Fruit fly (Drosophila melanogaster) whole organism, prepupa: Measurements from ENCODE around the gene CG7484.
A peak's percentile ranks its signal among the peaks of the same experiment; 100 is the strongest.

ENCODE experiments used
- Blimp-1 ChIP-seq: fragments of 200-800 bp; sonication (Bioruptor generic); optimal IDR thresholded peaks from 3 replicates; lab custom pipeline; 2017; ENCODE audit warnings: missing biosample characterization, missing genetic modification characterization, mild to moderate bottlenecking, moderate library complexity, missing genetic modification reagents
- CG10669 ChIP-seq: fragments of 200-800 bp; sonication (Bioruptor generic); optimal IDR thresholded peaks from 3 replicates; lab custom pipeline; 2018; ENCODE audit warnings: missing biosample characterization, mild to moderate bottlenecking, missing genetic modification characterization, moderate library complexity
- CG11294 ChIP-seq: fragments of 200-800 bp; sonication (Bioruptor generic); IDR thresholded peaks from 2 replicates; pipeline ENCODE4 v1.3.6; 2022; ENCODE audit warnings: missing biosample characterization, missing genetic modification characterization
- CG11762 ChIP-seq: fragments of 200-800 bp; sonication (Bioruptor generic); optimal IDR thresholded peaks from 3 replicates; lab custom pipeline; 2016; ENCODE audit warnings: missing biosample characterization, missing genetic modification characterization; ENCODE audit not compliant: insufficient read depth
- CG1621 ChIP-seq: fragments of 200-800 bp; sonication (Bioruptor generic); optimal IDR thresholded peaks from 3 replicates; lab custom pipeline; 2018; ENCODE audit warnings: missing biosample characterization, mild to moderate bottlenecking, missing genetic modification characterization
- CG31627 ChIP-seq: fragments of 200-800 bp; sonication (Bioruptor generic); optimal IDR thresholded peaks from 3 replicates; lab custom pipeline; 2016; ENCODE audit warnings: missing biosample characterization, missing genetic modification characterization
- CG32006 ChIP-seq: fragments of 200-800 bp; sonication (Bioruptor generic); optimal IDR thresholded peaks from 3 replicates; lab custom pipeline; 2017; ENCODE audit warnings: missing biosample characterization, mild to moderate bottlenecking, missing genetic modification characterization
- CG34406 ChIP-seq: fragments of 200-800 bp; sonication (Bioruptor generic); optimal IDR thresholded peaks from 3 replicates; lab custom pipeline; 2016; ENCODE audit warnings: missing biosample characterization, missing genetic modification characterization
- CG4318 ChIP-seq: fragments of 200-800 bp; sonication (Bioruptor generic); optimal IDR thresholded peaks from 3 replicates; lab custom pipeline; 2017; ENCODE audit warnings: missing biosample characterization, mild to moderate bottlenecking, missing genetic modification characterization
- CG6792 ChIP-seq: fragments of 200-800 bp; sonication (Bioruptor generic); optimal IDR thresholded peaks from 3 replicates; lab custom pipeline; 2016; ENCODE audit warnings: missing biosample characterization, missing genetic modification characterization
- CG6854 ChIP-seq: fragments of 200-800 bp; sonication (Bioruptor generic); optimal IDR thresholded peaks from 2 replicates; lab custom pipeline; 2017; ENCODE audit warnings: missing biosample characterization, mild to moderate bottlenecking, missing genetic modification characterization
- CG8119 ChIP-seq: fragments of 200-800 bp; sonication (Bioruptor generic); IDR thresholded peaks from 3 replicates; pipeline ENCODE4 v1.3.6; 2022; ENCODE audit warnings: missing biosample characterization, missing genetic modification characterization
- CG8632 ChIP-seq: fragments of 200-800 bp; sonication (Bioruptor generic); optimal IDR thresholded peaks from 3 replicates; lab custom pipeline; 2016; ENCODE audit warnings: missing biosample characterization, missing genetic modification characterization
- CG9139 ChIP-seq: fragments of 200-800 bp; sonication (Bioruptor generic); optimal IDR thresholded peaks from 3 replicates; lab custom pipeline; 2017; ENCODE audit warnings: missing biosample characterization, mild to moderate bottlenecking, missing genetic modification characterization
- Eip75B ChIP-seq: fragments of 200-800 bp; sonication (Bioruptor generic); optimal IDR thresholded peaks from 3 replicates; lab custom pipeline; 2016; ENCODE audit warnings: missing biosample characterization, missing genetic modification characterization
- Eip93F ChIP-seq: fragments of 200-800 bp; sonication (Bioruptor generic); optimal IDR thresholded peaks from 2 replicates; lab custom pipeline; 2016; ENCODE audit warnings: missing biosample characterization, mild to moderate bottlenecking, missing genetic modification characterization
- Ets21C ChIP-seq: fragments of 200-800 bp; sonication (Bioruptor generic); optimal IDR thresholded peaks from 3 replicates; lab custom pipeline; 2016; ENCODE audit warnings: missing biosample characterization, missing genetic modification characterization
- Ets96B ChIP-seq: fragments of 200-800 bp; optimal IDR thresholded peaks from 2 replicates; lab custom pipeline; 2019; ENCODE audit warnings: missing biosample characterization, mild to moderate bottlenecking, missing genetic modification characterization, moderate library complexity
- Hr38 ChIP-seq: sonication (Bioruptor generic); optimal IDR thresholded peaks from 2 replicates; lab custom pipeline; 2016; ENCODE audit warnings: missing biosample characterization, missing genetic modification characterization
- Hr39 ChIP-seq: fragments of 200-800 bp; sonication (Bioruptor generic); optimal IDR thresholded peaks from 2 replicates; lab custom pipeline; 2016; ENCODE audit warnings: missing biosample characterization, missing genetic modification characterization
- Lpt ChIP-seq: fragments of 200-800 bp; sonication (Bioruptor generic); optimal IDR thresholded peaks from 3 replicates; lab custom pipeline; 2016; ENCODE audit warnings: missing biosample characterization, missing genetic modification characterization
- Met ChIP-seq: fragments of 200-800 bp; sonication (Bioruptor generic); optimal IDR thresholded peaks from 3 replicates; lab custom pipeline; 2016; ENCODE audit warnings: missing biosample characterization, missing genetic modification characterization
- OdsH ChIP-seq: fragments of 200-800 bp; sonication (Bioruptor generic); optimal IDR thresholded peaks from 3 replicates; lab custom pipeline; 2016; ENCODE audit warnings: missing biosample characterization, missing genetic modification characterization
- Smox ChIP-seq: fragments of 200-800 bp; sonication (Bioruptor generic); optimal IDR thresholded peaks from 3 replicates; lab custom pipeline; 2016; ENCODE audit warnings: missing biosample characterization, missing genetic modification characterization
- Sox102F ChIP-seq: fragments of 200-800 bp; sonication (Bioruptor generic); optimal IDR thresholded peaks from 2 replicates; lab custom pipeline; 2016; ENCODE audit warnings: missing biosample characterization, mild to moderate bottlenecking, missing genetic modification characterization
- Sox14 ChIP-seq: fragments of 200-800 bp; sonication (Bioruptor generic); optimal IDR thresholded peaks from 3 replicates; lab custom pipeline; 2016; ENCODE audit warnings: missing biosample characterization, missing genetic modification characterization
- Sox15 ChIP-seq: fragments of 200-800 bp; sonication (Bioruptor generic); optimal IDR thresholded peaks from 3 replicates; lab custom pipeline; 2016; ENCODE audit warnings: missing biosample characterization, missing genetic modification characterization
- achi ChIP-seq: fragments of 200-800 bp; sonication (Bioruptor generic); optimal IDR thresholded peaks from 3 replicates; lab custom pipeline; 2016; ENCODE audit warnings: missing biosample characterization, missing genetic modification characterization
- acj6 ChIP-seq: fragments of 200-800 bp; sonication (Bioruptor generic); optimal IDR thresholded peaks from 3 replicates; lab custom pipeline; 2016; ENCODE audit warnings: missing biosample characterization, missing genetic modification characterization
- cyc ChIP-seq: fragments of 200-800 bp; sonication (Bioruptor generic); optimal IDR thresholded peaks from 3 replicates; lab custom pipeline; 2016; ENCODE audit warnings: missing biosample characterization, missing genetic modification characterization
- dac ChIP-seq: fragments of 200-800 bp; sonication (Bioruptor generic); optimal IDR thresholded peaks from 2 replicates; lab custom pipeline; 2017; ENCODE audit warnings: missing biosample characterization, mild to moderate bottlenecking, missing genetic modification characterization
- dsx ChIP-seq: fragments of 200-800 bp; optimal IDR thresholded peaks from 3 replicates; lab custom pipeline; 2019; ENCODE audit warnings: missing biosample characterization, mild to moderate bottlenecking, missing genetic modification characterization, moderate library complexity; ENCODE audit not compliant: poor library complexity, severe bottlenecking
- eg ChIP-seq: fragments of 200-800 bp; sonication (Bioruptor generic); IDR thresholded peaks from 3 replicates; pipeline ENCODE4 v1.3.6; 2022; ENCODE audit warnings: missing biosample characterization, missing genetic modification characterization
- esn ChIP-seq: fragments of 200-800 bp; sonication (Bioruptor generic); optimal IDR thresholded peaks from 2 replicates; lab custom pipeline; 2016; ENCODE audit warnings: missing biosample characterization, mild to moderate bottlenecking, missing genetic modification characterization, moderate library complexity
- fd59A ChIP-seq: fragments of 200-800 bp; sonication (Bioruptor generic); optimal IDR thresholded peaks from 2 replicates; lab custom pipeline; 2017; ENCODE audit warnings: missing biosample characterization, mild to moderate bottlenecking, missing genetic modification characterization, missing genetic modification reagents
- fd85E ChIP-seq: fragments of 200-800 bp; sonication (Bioruptor generic); optimal IDR thresholded peaks from 3 replicates; lab custom pipeline; 2016; ENCODE audit warnings: missing biosample characterization, missing genetic modification characterization
- lz ChIP-seq: fragments of 200-800 bp; sonication (Bioruptor generic); optimal IDR thresholded peaks from 3 replicates; lab custom pipeline; 2016; ENCODE audit warnings: missing biosample characterization, missing genetic modification characterization
- pdm3 ChIP-seq: fragments of 200-800 bp; sonication (Bioruptor generic); optimal IDR thresholded peaks from 3 replicates; lab custom pipeline; 2016; ENCODE audit warnings: missing biosample characterization, missing genetic modification characterization
- spab ChIP-seq: fragments of 200-800 bp; sonication (Bioruptor generic); optimal IDR thresholded peaks from 2 replicates; lab custom pipeline; 2017; ENCODE audit warnings: missing biosample characterization, mild to moderate bottlenecking, missing genetic modification characterization, missing genetic modification reagents
- ss ChIP-seq, 2 experiments: fragments of 200-800 bp; sonication (Bioruptor generic); optimal IDR thresholded peaks; 2 replicates in 1 of 2; 3 replicates in 1 of 2; lab custom pipeline; 2017 to 2018; ENCODE audit warnings: mild to moderate bottlenecking in 2 of 2, missing biosample characterization in 2 of 2, missing genetic modification characterization in 2 of 2, moderate library complexity in 1 of 2
- topi ChIP-seq: fragments of 200-800 bp; sonication (Bioruptor generic); optimal IDR thresholded peaks from 3 replicates; lab custom pipeline; 2016; ENCODE audit warnings: missing biosample characterization, missing genetic modification characterization
- vri ChIP-seq: fragments of 200-800 bp; sonication (Bioruptor generic); optimal IDR thresholded peaks from 3 replicates; lab custom pipeline; 2016; ENCODE audit warnings: missing biosample characterization, mild to moderate bottlenecking, missing genetic modification characterization

CG7484 gene

DNA sequence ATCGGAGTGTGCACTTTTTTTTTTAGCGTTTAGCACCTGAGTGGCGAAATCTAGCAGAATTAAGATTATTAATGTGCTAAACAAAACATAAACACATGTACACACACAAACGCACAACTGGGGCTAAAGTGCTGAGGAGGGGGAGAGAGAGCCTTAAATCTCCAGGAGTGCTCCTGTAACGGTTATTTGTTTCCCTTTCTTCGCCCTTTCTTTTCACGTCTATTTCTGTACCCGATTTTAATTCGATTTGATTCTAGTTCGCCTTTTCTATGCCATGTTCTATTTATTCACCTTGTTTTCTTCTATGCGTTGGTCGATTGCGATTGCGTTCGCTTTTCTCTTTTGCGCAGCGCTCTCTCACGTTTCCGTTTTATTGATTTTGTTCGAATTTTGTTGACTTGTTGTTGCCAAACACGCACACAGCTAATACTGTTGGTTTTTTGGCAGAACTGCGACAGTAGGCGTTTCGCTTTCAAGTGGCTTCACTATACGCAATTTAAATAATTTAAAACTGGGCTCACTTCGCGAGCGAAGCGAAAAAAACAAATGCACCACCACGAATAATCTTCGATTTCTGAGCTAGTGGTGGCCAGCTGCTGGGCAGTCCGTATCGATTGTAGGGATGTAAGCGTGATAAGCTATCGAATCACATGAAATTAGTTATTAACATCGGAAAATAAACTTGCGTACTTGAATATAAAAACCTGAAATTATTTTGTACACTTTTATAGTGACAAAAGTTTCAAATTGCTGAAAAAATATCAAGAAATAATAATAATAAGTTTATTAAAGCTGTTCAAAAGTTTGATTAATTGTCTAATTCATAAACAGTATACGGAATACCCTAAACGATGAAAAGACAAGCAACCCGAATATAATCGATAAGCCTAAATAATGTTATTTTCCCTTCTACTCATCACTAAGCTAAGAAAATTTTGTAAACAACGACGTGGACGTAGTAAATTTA, at the start of gene CG7484, which contains the start of the genes Krn and Ndfip (continued):
- TF ChIP-seq CG4318 (GFP tag; lab: Kevin White, UChicago): peak; percentile 77
- peak; percentile 76 for TF ChIP-seq CG6792
- peak; percentile 90 for TF ChIP-seq esn (GFP tag; lab: Kevin White, UChicago)
- peak; percentile 65 for TF ChIP-seq CG11762 (GFP tag; lab: Kevin White, UChicago)
- TF ChIP-seq Hr38 (GFP tag; lab: Kevin White, UChicago): no peak
- TF ChIP-seq acj6 (GFP tag; lab: Kevin White, UChicago): peak; percentile 81
- peak; percentile 86 for TF ChIP-seq Met (GFP tag; lab: Kevin White, UChicago)
- peak; percentile 56 for TF ChIP-seq vri (GFP tag; lab: Kevin White, UChicago)
- peak; percentile 86 for TF ChIP-seq Hr39 (GFP tag; lab: Kevin White, UChicago)
- TF ChIP-seq achi (GFP tag; lab: Kevin White, UChicago): peak; percentile 80
- peak; percentile 89 for TF ChIP-seq CG31627 (GFP tag; lab: Kevin White, UChicago)

DNA sequence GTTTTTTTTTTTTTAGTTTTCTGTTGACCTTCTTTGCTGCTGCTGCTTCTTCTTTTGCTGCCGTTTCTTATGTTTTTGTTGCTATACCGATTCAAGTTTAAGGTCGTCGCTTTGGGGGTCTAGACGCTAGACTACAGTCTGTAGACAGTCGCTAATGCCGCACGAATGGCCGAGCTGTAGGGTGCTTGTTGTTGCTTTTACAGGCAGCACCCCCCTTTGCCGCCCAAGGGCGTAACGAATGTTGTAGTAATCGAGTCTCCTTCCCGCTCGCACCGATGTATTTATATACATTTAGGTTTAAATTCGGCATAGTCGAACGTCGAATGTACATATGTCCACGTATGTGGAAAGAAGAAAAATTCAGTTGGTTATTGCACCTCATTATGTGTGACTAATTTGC, 49.5 kb upstream of the CG7484 start:
- no peak for TF ChIP-seq OdsH (GFP tag; lab: Kevin White, UChicago)
- TF ChIP-seq CG31627 (GFP tag; lab: Kevin White, UChicago): no peak
- TF ChIP-seq ss (GFP tag; optimal IDR thresholded peaks at IDR 0.05; lab: Kevin White, UChicago): no peak
- no peak for TF ChIP-seq pdm3 (GFP tag; lab: Kevin White, UChicago)
- TF ChIP-seq spab (GFP tag; lab: Kevin White, UChicago): no peak
- TF ChIP-seq CG10669: no peak
- TF ChIP-seq Met (GFP tag; lab: Kevin White, UChicago): no peak
- TF ChIP-seq Hr38 (GFP tag; lab: Kevin White, UChicago): no peak

DNA sequence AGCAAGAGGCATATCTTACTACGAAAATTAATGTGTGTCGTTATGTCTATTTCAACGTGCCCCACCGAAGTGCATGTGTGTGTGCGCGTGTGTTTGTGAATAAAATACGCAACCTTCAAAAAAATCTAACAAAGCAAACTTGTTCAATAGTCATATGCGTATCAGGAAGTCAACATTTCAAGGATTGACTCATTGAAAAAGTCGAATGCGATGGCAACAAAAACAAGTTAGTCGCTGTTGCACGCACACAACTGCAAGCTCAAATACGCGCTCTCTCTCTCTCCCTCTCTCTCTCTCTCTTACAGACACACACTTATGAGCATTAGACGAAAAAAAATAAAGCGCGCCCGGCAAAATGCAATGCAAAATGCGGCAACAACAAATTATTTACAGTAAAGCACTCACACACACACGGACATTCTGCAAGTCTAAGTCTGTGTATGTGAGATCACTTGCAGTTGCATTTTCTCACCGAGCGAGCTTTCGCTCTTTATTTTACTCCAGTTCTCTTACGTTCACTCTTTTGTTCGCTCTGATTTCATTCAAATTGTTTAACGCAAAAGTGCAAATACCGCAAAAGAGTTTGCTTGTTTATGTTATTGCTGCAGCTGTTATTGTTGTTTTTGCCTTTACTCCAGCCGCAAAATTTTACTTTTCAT, 47.7 kb upstream of the CG7484 start:
- no peak for TF ChIP-seq Sox14 (GFP tag; lab: Kevin White, UChicago)
- no peak for TF ChIP-seq fd85E (GFP tag; lab: Kevin White, UChicago)
- TF ChIP-seq dsx (GFP tag; lab: Kevin White, UChicago): no peak
- no peak for TF ChIP-seq Smox (GFP tag; lab: Kevin White, UChicago)
- no peak for TF ChIP-seq CG8632
- TF ChIP-seq topi (GFP tag; lab: Kevin White, UChicago): no peak
- TF ChIP-seq Ets96B (tag; lab: Kevin White, UChicago): no peak
- peak; percentile 49 for TF ChIP-seq CG6854
- TF ChIP-seq CG4318 (GFP tag; lab: Kevin White, UChicago): no peak
- TF ChIP-seq spab (GFP tag; lab: Kevin White, UChicago): no peak
- TF ChIP-seq CG34406 (GFP tag; lab: Kevin White, UChicago): no peak
- no peak for TF ChIP-seq dac (GFP tag; lab: Kevin White, UChicago)
- no peak for TF ChIP-seq pdm3 (GFP tag; lab: Kevin White, UChicago)
- TF ChIP-seq Hr38 (GFP tag; lab: Kevin White, UChicago): no peak
- no peak for TF ChIP-seq CG9139 (GFP tag; lab: Kevin White, UChicago)
- TF ChIP-seq Eip93F (GFP tag; lab: Kevin White, UChicago): peak; percentile 29
- no peak for TF ChIP-seq Ets21C (GFP tag; lab: Kevin White, UChicago)
- peak; percentile 59; the same call in 1 of the 3 replicates for TF ChIP-seq CG8119 (GFP tag; lab: Robert Waterston, UW)
- no peak for TF ChIP-seq fd59A (GFP tag; lab: Kevin White, UChicago)
- TF ChIP-seq acj6 (GFP tag; lab: Kevin White, UChicago): no peak
- TF ChIP-seq eg (GFP tag; lab: Robert Waterston, UW): peak; percentile 64; the same call in 2 of the 3 replicates
- TF ChIP-seq Met (GFP tag; lab: Kevin White, UChicago): no peak
- TF ChIP-seq CG11762 (GFP tag; lab: Kevin White, UChicago): no peak
- peak; percentile 28 for TF ChIP-seq Blimp-1 (GFP tag; lab: Kevin White, UChicago)
- no peak for TF ChIP-seq achi (GFP tag; lab: Kevin White, UChicago)
- TF ChIP-seq Sox102F (GFP tag; lab: Kevin White, UChicago): peak; percentile 19
- TF ChIP-seq CG32006 (GFP tag; lab: Kevin White, UChicago): peak; percentile 11
- TF ChIP-seq CG1621 (tag; lab: Kevin White, UChicago): no peak
- no peak for TF ChIP-seq lz (GFP tag; lab: Kevin White, UChicago)
- TF ChIP-seq Eip75B (GFP tag; lab: Kevin White, UChicago): no peak
- TF ChIP-seq Lpt: peak; percentile 6
- TF ChIP-seq CG31627 (GFP tag; lab: Kevin White, UChicago): no peak
- no peak for TF ChIP-seq CG10669
- TF ChIP-seq cyc (GFP tag; lab: Kevin White, UChicago): no peak
- TF ChIP-seq Sox15 (GFP tag; lab: Kevin White, UChicago): no peak
- no peak for TF ChIP-seq CG11294
